Fruit fly (Drosophila melanogaster): ENCODE results near the gene CG5262.

DNA sequence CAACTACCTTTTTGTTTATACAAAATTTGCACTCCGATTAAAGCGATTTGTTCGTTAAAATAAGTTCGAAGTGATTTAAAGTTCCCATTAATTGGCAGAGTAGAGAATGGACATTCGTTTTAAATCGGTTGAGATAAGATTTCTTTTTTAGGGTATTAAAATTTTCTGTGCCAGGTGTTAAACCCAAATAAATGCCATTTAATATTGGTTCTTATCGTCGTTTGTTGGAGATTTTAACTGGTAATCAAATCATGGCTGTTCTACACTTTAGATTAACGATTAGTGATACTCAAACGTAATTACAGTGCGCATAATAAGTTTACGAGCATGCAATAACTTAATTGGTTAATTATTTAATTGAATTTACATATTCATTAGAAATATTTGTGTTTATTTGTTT, 32.1 kb upstream of the CG5262 start:
- TF ChIP-seq CG8301 (tag; optimal IDR thresholded peaks at IDR 0.05) (no peak), EcR (GFP tag; optimal IDR thresholded peaks at IDR 0.05) (no peak), fd96Ca (GFP tag; IDR thresholded peaks at IDR 0.05) (no peak), Pif1A (GFP tag; optimal IDR thresholded peaks at IDR 0.05) (no peak), rn (GFP tag; IDR thresholded peaks at IDR 0.05) (no peak), CG4496 (GFP tag; IDR thresholded peaks at IDR 0.05) (no peak), CG12605 (GFP tag; IDR thresholded peaks at IDR 0.05) (no peak), Snoo (tag; optimal IDR thresholded peaks at IDR 0.05) (no peak), CG9948 (tag; optimal IDR thresholded peaks at IDR 0.05) (no peak), CG13204 (GFP tag; optimal IDR thresholded peaks at IDR 0.05) (no peak), CG8159 (tag; optimal IDR thresholded peaks at IDR 0.05) (no peak), gl (tag; optimal IDR thresholded peaks at IDR 0.05) (no peak), D1 (tag; optimal IDR thresholded peaks at IDR 0.05) (no peak)
